Worm (Caenorhabditis elegans): ENCODE data around the gene C44C10.15.

ce11 chrX:11718751-11719150, 18.6 kb upstream of the C44C10.15 start:
- TF ChIP-seq zag-1 (tag; optimal IDR thresholded peaks at IDR 0.05), result no peak
- no peak for TF ChIP-seq ama-1 (optimal IDR thresholded peaks at IDR 0.05)
